Worm (Caenorhabditis elegans) whole organism, L4 larva: ENCODE data around the gene H38K22.6.

Source experiments
- ZK546.5 ChIP-seq, 2 experiments: sonication (generic microtip); optimal IDR thresholded peaks; 2 replicates each; lab custom pipeline; 2017; ENCODE audit warnings: missing biosample characterization in 2 of 2, missing genetic modification characterization in 2 of 2
- ceh-28 ChIP-seq: fragments of 150-350 bp; optimal IDR thresholded peaks from 2 replicates; lab custom pipeline; 2014; ENCODE audit warnings: missing biosample characterization, missing genetic modification reagents, missing genetic modification characterization
- ctbp-1 ChIP-seq: fragments of 200-800 bp; sonication (Bioruptor generic); IDR thresholded peaks from 2 replicates; pipeline ENCODE4 v1.3.6; 2022; ENCODE audit warnings: missing genetic modification reagents, missing genetic modification characterization, missing compliant biosample characterization
- fkh-10 ChIP-seq: fragments of 150-350 bp; optimal IDR thresholded peaks from 2 replicates; lab custom pipeline; 2014; ENCODE audit warnings: missing biosample characterization, missing genetic modification reagents, missing genetic modification characterization
- ztf-11 ChIP-seq: fragments of 150-350 bp; optimal IDR thresholded peaks from 2 replicates; lab custom pipeline; 2014; ENCODE audit warnings: missing biosample characterization, missing genetic modification characterization

- TF ChIP-seq ceh-28 (tag; lab: Kevin White, UChicago), result no peak
- TF ChIP-seq ctbp-1, result no peak
- no peak for TF ChIP-seq ztf-11 (tag; lab: Kevin White, UChicago)
- no peak for TF ChIP-seq ZK546.5 (tag; optimal IDR thresholded peaks at IDR 0.05; lab: Kevin White, UChicago)
- no peak for TF ChIP-seq fkh-10 (GFP tag; lab: Kevin White, UChicago)
Measured at ce11 chrIII:4276277-4276676, 43.9 kb upstream of the H38K22.6 start.
